Fruit fly (Drosophila melanogaster) whole organism, embryonic: ENCODE results near the gene pHCl-2.

Experiments
- C15 ChIP-seq: fragments of 200-800 bp; sonication (Bioruptor generic); IDR thresholded peaks from 3 replicates; pipeline ENCODE4 v1.3.6; 2022; ENCODE audit warnings: missing biosample characterization, missing genetic modification characterization
- CG11696 ChIP-seq: fragments of 200-800 bp; sonication (Bioruptor generic); IDR thresholded peaks from 2 replicates; pipeline ENCODE4 v1.3.6; 2022; ENCODE audit warnings: missing biosample characterization, missing genetic modification characterization
- CG12744 ChIP-seq: fragments of 200-800 bp; sonication (Bioruptor generic); optimal IDR thresholded peaks from 2 replicates; lab custom pipeline; 2016; ENCODE audit warnings: missing biosample characterization, missing genetic modification characterization
- CG13123 ChIP-seq: fragments of 200-800 bp; sonication (Bioruptor generic); optimal IDR thresholded peaks from 2 replicates; lab custom pipeline; 2016; ENCODE audit warnings: missing biosample characterization, missing genetic modification characterization
- CG14667 ChIP-seq: fragments of 200-800 bp; sonication (Bioruptor generic); IDR thresholded peaks from 2 replicates; pipeline ENCODE4 v1.3.6; 2022; ENCODE audit warnings: missing biosample characterization, missing genetic modification characterization
- CG15011 ChIP-seq: fragments of 200-800 bp; sonication (Bioruptor generic); optimal IDR thresholded peaks from 3 replicates; lab custom pipeline; 2018; ENCODE audit warnings: missing biosample characterization, mild to moderate bottlenecking, missing genetic modification characterization
- CG15073 ChIP-seq: fragments of 200-800 bp; sonication (Bioruptor generic); optimal IDR thresholded peaks from 2 replicates; lab custom pipeline; 2016; ENCODE audit warnings: missing biosample characterization, missing genetic modification characterization
- CG15269 ChIP-seq: fragments of 200-800 bp; sonication (Bioruptor generic); optimal IDR thresholded peaks from 2 replicates; lab custom pipeline; 2018; ENCODE audit warnings: missing biosample characterization, mild to moderate bottlenecking, missing genetic modification characterization, moderate library complexity
- CG16863 ChIP-seq: fragments of 200-800 bp; sonication (Bioruptor generic); optimal IDR thresholded peaks from 3 replicates; lab custom pipeline; 2016; ENCODE audit warnings: missing biosample characterization, missing genetic modification characterization
- CG2199 ChIP-seq: fragments of 200-800 bp; sonication (Bioruptor generic); IDR thresholded peaks from 3 replicates; pipeline ENCODE4 v1.3.6; 2022; ENCODE audit warnings: missing biosample characterization, missing genetic modification characterization
- CG31365 ChIP-seq: fragments of 200-800 bp; sonication (Bioruptor generic); optimal IDR thresholded peaks from 2 replicates; lab custom pipeline; 2018; ENCODE audit warnings: missing biosample characterization, mild to moderate bottlenecking, missing genetic modification characterization
- CG34376 ChIP-seq: fragments of 200-800 bp; sonication (Bioruptor generic); optimal IDR thresholded peaks from 2 replicates; lab custom pipeline; 2018; ENCODE audit warnings: missing biosample characterization, mild to moderate bottlenecking, missing genetic modification characterization
- CG4404 ChIP-seq: fragments of 200-800 bp; sonication (Bioruptor generic); IDR thresholded peaks from 2 replicates; pipeline ENCODE4 v1.3.6; 2022; ENCODE audit warnings: missing biosample characterization, missing genetic modification characterization
- CG6175 ChIP-seq: fragments of 200-800 bp; sonication (Bioruptor generic); IDR thresholded peaks from 3 replicates; pipeline ENCODE4 v1.3.6; 2022; ENCODE audit warnings: missing biosample characterization, missing genetic modification characterization
- CG6854 ChIP-seq: fragments of 200-800 bp; sonication (Bioruptor generic); optimal IDR thresholded peaks from 3 replicates; lab custom pipeline; 2017; ENCODE audit warnings: missing biosample characterization, mild to moderate bottlenecking, missing genetic modification characterization
- CG7786 ChIP-seq: fragments of 200-800 bp; sonication (Bioruptor generic); optimal IDR thresholded peaks from 2 replicates; lab custom pipeline; 2016; ENCODE audit warnings: missing biosample characterization, missing genetic modification characterization
- CG7963 ChIP-seq: fragments of 200-800 bp; sonication (Bioruptor generic); IDR thresholded peaks from 3 replicates; pipeline ENCODE4 v1.3.6; 2022; ENCODE audit warnings: missing biosample characterization, missing genetic modification characterization; ENCODE audit not compliant: partially characterized antibody
- CG8290 ChIP-seq, 3 experiments: fragments of 200-800 bp; sonication (Bioruptor generic); optimal IDR thresholded peaks; 2 replicates each; lab custom pipeline; 2016 to 2019; ENCODE audit warnings: missing biosample characterization in 3 of 3, missing genetic modification characterization in 3 of 3, mild to moderate bottlenecking in 2 of 3, moderate library complexity in 1 of 3
- CG8765 ChIP-seq: fragments of 200-800 bp; sonication (Bioruptor generic); IDR thresholded peaks from 2 replicates; pipeline ENCODE4 v1.3.6; 2022; ENCODE audit warnings: missing biosample characterization, missing genetic modification characterization
- CHES-1-like ChIP-seq: fragments of 200-800 bp; sonication (Bioruptor generic); optimal IDR thresholded peaks from 2 replicates; lab custom pipeline; 2016; ENCODE audit warnings: missing biosample characterization, missing genetic modification characterization
- Camta ChIP-seq: fragments of 200-800 bp; sonication (Bioruptor generic); optimal IDR thresholded peaks from 2 replicates; lab custom pipeline; 2016; ENCODE audit warnings: missing biosample characterization, missing genetic modification characterization
- Dip3 ChIP-seq: fragments of 200-800 bp; sonication (Bioruptor generic); optimal IDR thresholded peaks from 3 replicates; lab custom pipeline; 2016; ENCODE audit warnings: missing biosample characterization, missing genetic modification characterization
- Ets65A ChIP-seq: fragments of 200-800 bp; sonication (Bioruptor generic); peaks from one replicate; lab custom pipeline; 2016; ENCODE audit warnings: missing biosample characterization, missing genetic modification characterization
- Fer3 ChIP-seq: fragments of 200-800 bp; sonication (Bioruptor generic); optimal IDR thresholded peaks from 2 replicates; lab custom pipeline; 2018; ENCODE audit warnings: missing biosample characterization, mild to moderate bottlenecking, missing genetic modification characterization, moderate library complexity
- Hr78 ChIP-seq, 2 experiments: fragments of 200-800 bp in 1 of 2; fragments of >200 bp in 1 of 2; sonication (Bioruptor generic) in 1 of 2; optimal IDR thresholded peaks; 2 replicates each; lab custom pipeline; 2017 to 2019; ENCODE audit warnings: missing biosample characterization in 2 of 2, missing genetic modification characterization in 2 of 2, mild to moderate bottlenecking in 1 of 2, moderate library complexity in 1 of 2
- Kr ChIP-seq: fragments of 200-800 bp; sonication (Bioruptor generic); optimal IDR thresholded peaks from 2 replicates; lab custom pipeline; 2017; ENCODE audit warnings: missing biosample characterization, mild to moderate bottlenecking, missing genetic modification characterization
- Lhr ChIP-seq: fragments of 200-800 bp; sonication (Bioruptor generic); optimal IDR thresholded peaks from 3 replicates; lab custom pipeline; 2017; ENCODE audit warnings: mild to moderate bottlenecking, missing biosample characterization, missing genetic modification reagents, missing genetic modification characterization
- Mad ChIP-seq: fragments of 200-800 bp; sonication (Bioruptor generic); optimal IDR thresholded peaks from 2 replicates; lab custom pipeline; 2016; ENCODE audit warnings: missing biosample characterization, missing genetic modification characterization
- NFAT ChIP-seq: fragments of 200-800 bp; sonication (Bioruptor generic); IDR thresholded peaks from 2 replicates; pipeline ENCODE4 v1.3.6; 2022; ENCODE audit warnings: missing biosample characterization, missing genetic modification characterization
- Nf-YB ChIP-seq: fragments of 200-800 bp; sonication (Bioruptor generic); optimal IDR thresholded peaks from 3 replicates; lab custom pipeline; 2019; ENCODE audit warnings: missing biosample characterization, mild to moderate bottlenecking, missing genetic modification characterization, moderate library complexity
- Pdp1 ChIP-seq, 2 experiments: fragments of 200-800 bp; sonication (Bioruptor generic); optimal IDR thresholded peaks; 3 replicates each; lab custom pipeline; 2016; ENCODE audit warnings: missing biosample characterization in 2 of 2, missing genetic modification characterization in 2 of 2, mild to moderate bottlenecking in 1 of 2, moderate library complexity in 1 of 2
- Poxn ChIP-seq: fragments of 200-800 bp; sonication (Bioruptor generic); IDR thresholded peaks from 2 replicates; pipeline ENCODE4 v1.3.6; 2022; ENCODE audit warnings: missing biosample characterization, missing genetic modification characterization
- Six4 ChIP-seq: fragments of 200-800 bp; sonication (Bioruptor generic); optimal IDR thresholded peaks from 2 replicates; lab custom pipeline; 2016; ENCODE audit warnings: missing biosample characterization, missing genetic modification characterization
- Trl ChIP-seq, 3 experiments: fragments of >200 bp in 2 of 3; fragments of 200-800 bp in 1 of 3; sonication (Bioruptor generic) in 1 of 3; optimal IDR thresholded peaks; 2 replicates in 1 of 3; 3 replicates in 2 of 3; lab custom pipeline; 2016 to 2017; ENCODE audit warnings: missing biosample characterization in 1 of 3, missing genetic modification characterization in 1 of 3
- YL-1 ChIP-seq: fragments of 200-800 bp; sonication (Bioruptor generic); optimal IDR thresholded peaks from 3 replicates; lab custom pipeline; 2017; ENCODE audit warnings: missing biosample characterization, mild to moderate bottlenecking, missing genetic modification characterization
- ac ChIP-seq: fragments of 200-800 bp; sonication (Bioruptor generic); optimal IDR thresholded peaks from 3 replicates; lab custom pipeline; 2017; ENCODE audit warnings: missing biosample characterization, mild to moderate bottlenecking, missing genetic modification characterization
- btn ChIP-seq: fragments of 200-800 bp; sonication (Bioruptor generic); optimal IDR thresholded peaks from 2 replicates; lab custom pipeline; 2016; ENCODE audit warnings: missing biosample characterization, missing genetic modification characterization
- crc ChIP-seq: fragments of 200-800 bp; sonication (Bioruptor generic); optimal IDR thresholded peaks from 2 replicates; lab custom pipeline; 2016; ENCODE audit warnings: missing biosample characterization, missing genetic modification characterization
- dmrt11E ChIP-seq: fragments of 200-800 bp; sonication (Bioruptor generic); optimal IDR thresholded peaks from 3 replicates; lab custom pipeline; 2018; ENCODE audit warnings: missing biosample characterization, mild to moderate bottlenecking, missing genetic modification characterization, moderate library complexity
- ewg ChIP-seq: fragments of 200-800 bp; sonication (Bioruptor generic); optimal IDR thresholded peaks from 3 replicates; lab custom pipeline; 2017; ENCODE audit warnings: mild to moderate bottlenecking, missing biosample characterization, missing genetic modification reagents, missing genetic modification characterization
- gcm ChIP-seq: fragments of 200-800 bp; sonication (Bioruptor generic); optimal IDR thresholded peaks from 2 replicates; lab custom pipeline; 2019; ENCODE audit warnings: missing biosample characterization, mild to moderate bottlenecking, missing genetic modification characterization, moderate library complexity
- inv ChIP-seq: fragments of 200-800 bp; sonication (Bioruptor generic); IDR thresholded peaks from 2 replicates; pipeline ENCODE4 v1.3.6; 2022; ENCODE audit warnings: missing biosample characterization, missing genetic modification characterization; ENCODE audit not compliant: partially characterized antibody
- otp ChIP-seq: fragments of 200-800 bp; sonication (Bioruptor generic); IDR thresholded peaks from 3 replicates; pipeline ENCODE4, ENCODE4 v1.3.6; 2022; ENCODE audit warnings: missing biosample characterization, missing genetic modification characterization
- pho ChIP-seq: fragments of 200-800 bp; sonication (Bioruptor generic); optimal IDR thresholded peaks from 2 replicates; lab custom pipeline; 2016; ENCODE audit warnings: missing biosample characterization, missing genetic modification characterization
- pzg ChIP-seq: fragments of 200-800 bp; sonication (Bioruptor generic); optimal IDR thresholded peaks from 3 replicates; lab custom pipeline; 2018; ENCODE audit warnings: missing biosample characterization, mild to moderate bottlenecking, missing genetic modification characterization, moderate library complexity
- ro ChIP-seq: fragments of 200-800 bp; sonication (Bioruptor generic); IDR thresholded peaks from 2 replicates; pipeline ENCODE4 v1.3.6; 2022; ENCODE audit warnings: missing biosample characterization, missing genetic modification characterization
- sima ChIP-seq: fragments of 200-800 bp; sonication (Bioruptor generic); optimal IDR thresholded peaks from 2 replicates; lab custom pipeline; 2016; ENCODE audit warnings: missing biosample characterization, missing genetic modification characterization
- sob ChIP-seq: fragments of 200-800 bp; sonication (Bioruptor generic); IDR thresholded peaks from 2 replicates; pipeline ENCODE4 v1.3.6; 2022; ENCODE audit warnings: missing biosample characterization, missing genetic modification characterization
- wor ChIP-seq: fragments of 200-800 bp; sonication (Bioruptor generic); IDR thresholded peaks from 2 replicates; pipeline ENCODE4 v1.3.6; 2022; ENCODE audit warnings: missing biosample characterization, missing genetic modification characterization
- zen ChIP-seq: fragments of 200-800 bp; sonication (Bioruptor generic); optimal IDR thresholded peaks from 3 replicates; lab custom pipeline; 2018; ENCODE audit warnings: missing biosample characterization, mild to moderate bottlenecking, missing genetic modification characterization, moderate library complexity

pHCl-2 gene

DNA sequence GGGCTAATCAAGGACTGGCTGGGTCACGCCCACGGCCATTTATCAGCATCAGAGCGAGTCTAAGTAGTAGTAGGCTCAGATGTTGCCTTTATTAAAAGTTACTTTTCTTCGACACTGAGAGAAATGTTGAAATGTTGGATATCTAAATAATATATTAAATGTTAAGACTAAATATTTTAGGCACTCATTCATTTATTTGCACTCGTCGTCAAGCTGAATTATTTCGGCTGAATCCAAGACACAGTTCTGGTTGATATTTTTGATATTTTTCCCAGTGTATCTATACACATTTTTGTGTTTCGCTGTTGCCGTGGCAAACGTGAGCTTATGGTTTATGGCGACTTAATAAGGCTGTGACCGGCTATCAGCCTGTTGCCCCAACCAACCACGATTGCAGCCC is 19.9 kb upstream of the pHCl-2 start (continued):
- peak; percentile 27 for TF ChIP-seq CG31365 (tag; lab: Kevin White, UChicago)
- no peak for TF ChIP-seq CG8765 (GFP tag; lab: Robert Waterston, UW)
- no peak for TF ChIP-seq sima (GFP tag; lab: Kevin White, UChicago)
- TF ChIP-seq Six4 (GFP tag; lab: Kevin White, UChicago): peak; percentile 76
- no peak for TF ChIP-seq Camta (GFP tag; lab: Kevin White, UChicago)
- TF ChIP-seq Mad: no peak
- TF ChIP-seq Trl (optimal IDR thresholded peaks at IDR 0.05; lab: Kevin White, UChicago): no peak
- peak; percentile 10 for TF ChIP-seq Trl (GFP tag; optimal IDR thresholded peaks at IDR 0.05; lab: Kevin White, UChicago)
- TF ChIP-seq pzg (GFP tag; lab: Kevin White, UChicago): no peak
- peak; percentile 30 for TF ChIP-seq gcm (GFP tag; lab: Kevin White, UChicago)
- TF ChIP-seq wor (GFP tag; lab: Robert Waterston, UW): peak; percentile 68
- TF ChIP-seq CG14667 (GFP tag; lab: Robert Waterston, UW): peak; percentile 67
- TF ChIP-seq zen (tag; lab: Kevin White, UChicago): peak; percentile 63
- TF ChIP-seq pho (GFP tag; lab: Kevin White, UChicago): no peak
- peak; percentile 95 for TF ChIP-seq Ets65A (GFP tag; lab: Kevin White, UChicago)
- no peak for TF ChIP-seq YL-1 (GFP tag; lab: Kevin White, UChicago)
- TF ChIP-seq Nf-YB (GFP tag; lab: Kevin White, UChicago): peak; percentile 19
- TF ChIP-seq C15 (GFP tag; lab: Robert Waterston, UW): 0 out of 3 replicates have a peak, but pooled peaks have one; percentile 24
- TF ChIP-seq CG13123 (GFP tag; lab: Kevin White, UChicago): no peak
- no peak for TF ChIP-seq CG8290 (GFP tag; optimal IDR thresholded peaks at IDR 0.05; lab: Kevin White, UChicago)
- TF ChIP-seq CG8290 (tag; optimal IDR thresholded peaks at IDR 0.05; lab: Kevin White, UChicago): peak in 1 of 2 experiments; percentile 54
- TF ChIP-seq CG4404 (GFP tag; lab: Robert Waterston, UW): no peak
- TF ChIP-seq Poxn (GFP tag; lab: Robert Waterston, UW): no peak
- TF ChIP-seq CG7786 (GFP tag; lab: Kevin White, UChicago): no peak
- no peak for TF ChIP-seq CG16863 (GFP tag; lab: Kevin White, UChicago)
- peak; percentile 69 for TF ChIP-seq CG15269 (tag; lab: Kevin White, UChicago)
- TF ChIP-seq dmrt11E (tag; lab: Kevin White, UChicago): peak; percentile 49
- no peak for TF ChIP-seq CG34376
- no peak for TF ChIP-seq ac (GFP tag; lab: Kevin White, UChicago)
- TF ChIP-seq CG7963 (GFP tag; lab: Robert Waterston, UW): no peak
- TF ChIP-seq ewg (GFP tag; lab: Kevin White, UChicago): peak; percentile 46
- TF ChIP-seq Fer3 (tag; lab: Kevin White, UChicago): peak; percentile 75
- TF ChIP-seq NFAT (GFP tag; lab: Robert Waterston, UW): no peak
- peak in 1 of 2 experiments; percentile 52 for TF ChIP-seq Hr78 (GFP tag; optimal IDR thresholded peaks at IDR 0.05; lab: Kevin White, UChicago)
- TF ChIP-seq CG2199 (GFP tag; lab: Robert Waterston, UW): peak; percentile 69; the same call in 1 of the 3 replicates
- peak; percentile 56 for TF ChIP-seq CG6854 (GFP tag; lab: Kevin White, UChicago)
- TF ChIP-seq ro (GFP tag; lab: Robert Waterston, UW): peak; percentile 51; the same call in 1 of the 2 replicates
- no peak for TF ChIP-seq Kr (GFP tag; lab: Kevin White, UChicago)
- no peak for TF ChIP-seq CG15073
- TF ChIP-seq Lhr (GFP tag; lab: Kevin White, UChicago): peak; percentile 18
- peak; percentile 74; the same call in 2 of the 3 replicates for TF ChIP-seq otp (GFP tag; lab: Robert Waterston, UW)
- no peak for TF ChIP-seq CG6175
- peak; percentile 79 for TF ChIP-seq sob (GFP tag; lab: Robert Waterston, UW)
- no peak for TF ChIP-seq btn (GFP tag; lab: Kevin White, UChicago)
- no peak for TF ChIP-seq CG12744 (GFP tag; lab: Kevin White, UChicago)
- TF ChIP-seq CHES-1-like: no peak
- no peak for TF ChIP-seq crc (GFP tag; lab: Kevin White, UChicago)
- TF ChIP-seq Pdp1 (GFP tag; optimal IDR thresholded peaks at IDR 0.05; lab: Kevin White, UChicago): peak; percentile 6 to 15
- no peak for TF ChIP-seq Dip3
- peak; percentile 66 for TF ChIP-seq CG11696 (GFP tag; lab: Robert Waterston, UW)
- TF ChIP-seq CG15011 (GFP tag; lab: Kevin White, UChicago): peak; percentile 40
- no peak for TF ChIP-seq inv (GFP tag; lab: Robert Waterston, UW)
